Worm (Caenorhabditis elegans) whole organism, late embryonic: Measurements from ENCODE around the gene tag-153.

Experiments
- ama-1 ChIP-seq: fragments of 150-350 bp; optimal IDR thresholded peaks from 2 replicates; lab custom pipeline; 2014
- ceh-24 ChIP-seq: sonication (generic microtip); optimal IDR thresholded peaks from 2 replicates; lab custom pipeline; 2016; ENCODE audit warnings: mild to moderate bottlenecking, missing genetic modification characterization, missing compliant biosample characterization
- fax-1 ChIP-seq: sonication (generic microtip); optimal IDR thresholded peaks from 2 replicates; lab custom pipeline; 2016; ENCODE audit warnings: missing genotype, missing genetic modification characterization, missing compliant biosample characterization
- ttx-3 ChIP-seq: sonication (generic microtip); optimal IDR thresholded peaks from 2 replicates; lab custom pipeline; 2016; ENCODE audit warnings: missing genetic modification reagents, missing genetic modification characterization, missing compliant biosample characterization
- unc-86 ChIP-seq: sonication (generic microtip); optimal IDR thresholded peaks from 2 replicates; lab custom pipeline; 2016; ENCODE audit warnings: missing genetic modification characterization, missing compliant biosample characterization
- zip-5 ChIP-seq: sonication (generic microtip); optimal IDR thresholded peaks from 2 replicates; lab custom pipeline; 2016; ENCODE audit warnings: missing genetic modification characterization, missing compliant biosample characterization

ce11 chrV:9349687-9350086 is 26.8 kb downstream of the tag-153 start, which contains the start of gene srx-47:
- TF ChIP-seq zip-5 (no peak), unc-86 (tag; lab: Kevin White, UChicago) (no peak), ama-1 (lab: Kevin White, UChicago) (no peak), ttx-3 (tag; lab: Kevin White, UChicago) (no peak), ceh-24 (tag; lab: Kevin White, UChicago) (no peak), fax-1 (no peak)
